Fruit fly (Drosophila melanogaster) whole organism, adult: ENCODE data around the gene Mo25.

Experiments
- CG11617 ChIP-seq: fragments of 200-800 bp; sonication (Bioruptor generic); optimal IDR thresholded peaks from 2 replicates; lab custom pipeline; 2017; ENCODE audit warnings: mild to moderate bottlenecking, missing biosample characterization, missing genetic modification reagents, missing genetic modification characterization
- CG12768 ChIP-seq: fragments of 200-800 bp; sonication (Bioruptor generic); optimal IDR thresholded peaks from 2 replicates; lab custom pipeline; 2017; ENCODE audit warnings: missing biosample characterization, missing genetic modification characterization, mild to moderate bottlenecking, moderate library complexity, missing genetic modification reagents
- CG14711 ChIP-seq: fragments of 200-800 bp; sonication (Bioruptor generic); optimal IDR thresholded peaks from 2 replicates; lab custom pipeline; 2018; ENCODE audit warnings: missing biosample characterization, mild to moderate bottlenecking, missing genetic modification characterization, moderate library complexity
- CG1620 ChIP-seq: fragments of 200-800 bp; sonication (Bioruptor generic); optimal IDR thresholded peaks from 2 replicates; lab custom pipeline; 2016; ENCODE audit warnings: missing biosample characterization, missing genetic modification characterization
- CG5204 ChIP-seq: fragments of 200-800 bp; sonication (Bioruptor generic); optimal IDR thresholded peaks from 2 replicates; lab custom pipeline; 2016; ENCODE audit warnings: missing biosample characterization, missing genetic modification characterization
- CG7045 ChIP-seq: fragments of 200-800 bp; sonication (Bioruptor generic); optimal IDR thresholded peaks from 2 replicates; lab custom pipeline; 2017; ENCODE audit warnings: missing biosample characterization, mild to moderate bottlenecking, missing genetic modification characterization
- CG7101 ChIP-seq: fragments of 200-800 bp; sonication (Bioruptor generic); optimal IDR thresholded peaks from 2 replicates; lab custom pipeline; 2018; ENCODE audit warnings: missing biosample characterization, mild to moderate bottlenecking, missing genetic modification characterization, moderate library complexity
- Clk ChIP-seq: fragments of 200-800 bp; sonication (Bioruptor generic); optimal IDR thresholded peaks from 2 replicates; lab custom pipeline; 2017; ENCODE audit warnings: missing biosample characterization, missing genetic modification characterization
- Crg-1 ChIP-seq: fragments of 200-800 bp; sonication (Bioruptor generic); optimal IDR thresholded peaks from 2 replicates; lab custom pipeline; 2016; ENCODE audit warnings: missing biosample characterization, missing genetic modification characterization
- Hr96 ChIP-seq: fragments of 200-800 bp; sonication (Bioruptor generic); optimal IDR thresholded peaks from 2 replicates; lab custom pipeline; 2016; ENCODE audit warnings: missing biosample characterization, missing genetic modification characterization
- Mnt ChIP-seq: fragments of 200-800 bp; sonication (Bioruptor generic); optimal IDR thresholded peaks from 2 replicates; lab custom pipeline; 2016; ENCODE audit warnings: missing biosample characterization, mild to moderate bottlenecking, missing genetic modification characterization
- bab1 ChIP-seq: fragments of 200-800 bp; sonication (Bioruptor generic); optimal IDR thresholded peaks from 3 replicates; lab custom pipeline; 2019; ENCODE audit warnings: missing biosample characterization, mild to moderate bottlenecking, missing genetic modification characterization, moderate library complexity
- cic ChIP-seq: fragments of 200-800 bp; sonication (Bioruptor generic); optimal IDR thresholded peaks from 2 replicates; lab custom pipeline; 2017; ENCODE audit warnings: missing biosample characterization, mild to moderate bottlenecking, missing genetic modification characterization, moderate library complexity
- cnc ChIP-seq, 2 experiments: fragments of >200 bp; optimal IDR thresholded peaks; 2 replicates each; lab custom pipeline; 2017
- kay ChIP-seq: fragments of 200-800 bp; sonication (Bioruptor generic); peaks from one replicate; lab custom pipeline; 2016; ENCODE audit warnings: missing biosample characterization, missing genetic modification characterization, borderline replicate concordance
- ovo ChIP-seq: fragments of 200-800 bp; sonication (Bioruptor generic); optimal IDR thresholded peaks from 2 replicates; lab custom pipeline; 2016; ENCODE audit warnings: missing biosample characterization, missing genetic modification characterization
- pad ChIP-seq: fragments of 200-800 bp; sonication (Bioruptor generic); optimal IDR thresholded peaks from 3 replicates; lab custom pipeline; 2017; ENCODE audit warnings: missing biosample characterization, missing genetic modification characterization, mild to moderate bottlenecking, moderate library complexity, missing genetic modification reagents
- tj ChIP-seq: fragments of 200-800 bp; sonication (Bioruptor generic); optimal IDR thresholded peaks from 3 replicates; lab custom pipeline; 2017; ENCODE audit warnings: missing biosample characterization, mild to moderate bottlenecking, missing genetic modification characterization, moderate library complexity
- toe ChIP-seq: fragments of 200-800 bp; sonication (Bioruptor generic); optimal IDR thresholded peaks from 2 replicates; lab custom pipeline; 2016; ENCODE audit warnings: missing biosample characterization, missing genetic modification characterization

The Mo25 gene

dm6 chr3L:16646865-16647459 lies 31.7 kb upstream of the Mo25 start:
- TF ChIP-seq CG5204 (GFP tag; lab: Kevin White, UChicago) (no peak), toe (GFP tag; lab: Kevin White, UChicago) (no peak)

- no peak for TF ChIP-seq Mnt (GFP tag; lab: Kevin White, UChicago)
- TF ChIP-seq CG5204 (GFP tag; lab: Kevin White, UChicago): no peak
- no peak for TF ChIP-seq CG12768 (GFP tag; lab: Kevin White, UChicago)
- TF ChIP-seq toe (GFP tag; lab: Kevin White, UChicago): no peak
- TF ChIP-seq pad (GFP tag; lab: Kevin White, UChicago): no peak
- no peak for TF ChIP-seq CG14711
Measured at dm6 chr3L:16645323-16645982, 30.2 kb upstream of the Mo25 start.

- TF ChIP-seq CG5204 (GFP tag; lab: Kevin White, UChicago): no peak
- no peak for TF ChIP-seq tj (GFP tag; lab: Kevin White, UChicago)
- TF ChIP-seq kay: peak; percentile 81
Measured at dm6 chr3L:16644505-16644904, 29.2 kb upstream of the Mo25 start.

dm6 chr3L:16642954-16643353 lies 27.7 kb upstream of the Mo25 start:
- TF ChIP-seq kay: no peak
- peak; percentile 82 for TF ChIP-seq tj (GFP tag; lab: Kevin White, UChicago)
- TF ChIP-seq Crg-1: no peak
- TF ChIP-seq Hr96: no peak
- TF ChIP-seq bab1 (GFP tag; lab: Kevin White, UChicago): peak; percentile 70
- no peak for TF ChIP-seq CG11617 (GFP tag; lab: Kevin White, UChicago)
- no peak for TF ChIP-seq CG12768 (GFP tag; lab: Kevin White, UChicago)

dm6 chr3L:16642088-16642507 lies 26.8 kb upstream of the Mo25 start:
- TF ChIP-seq ovo (GFP tag; lab: Kevin White, UChicago): no peak
- TF ChIP-seq bab1 (GFP tag; lab: Kevin White, UChicago): no peak
- no peak for TF ChIP-seq kay
- no peak for TF ChIP-seq Hr96
- TF ChIP-seq CG7045 (GFP tag; lab: Kevin White, UChicago): no peak
- no peak for TF ChIP-seq cic (GFP tag; lab: Kevin White, UChicago)
- TF ChIP-seq CG7101: no peak

- TF ChIP-seq pad (GFP tag; lab: Kevin White, UChicago) (no peak), CG12768 (GFP tag; lab: Kevin White, UChicago) (no peak), CG14711 (no peak), cic (GFP tag; lab: Kevin White, UChicago) (no peak), CG1620 (GFP tag; lab: Kevin White, UChicago) (no peak), kay (no peak), CG5204 (GFP tag; lab: Kevin White, UChicago) (no peak), CG7045 (GFP tag; lab: Kevin White, UChicago) (no peak), CG11617 (GFP tag; lab: Kevin White, UChicago) (no peak), cnc (optimal IDR thresholded peaks at IDR 0.05; lab: Kevin White, UChicago) (no peak), Clk (GFP tag; lab: Kevin White, UChicago) (no peak)
Measured at dm6 chr3L:16641094-16641493, 25.8 kb upstream of the Mo25 start.

dm6 chr3L:16640509-16641068 lies 25.3 kb upstream of the Mo25 start:
- TF ChIP-seq pad (GFP tag; lab: Kevin White, UChicago) (no peak), Clk (GFP tag; lab: Kevin White, UChicago) (no peak), CG7101 (no peak), bab1 (GFP tag; lab: Kevin White, UChicago) (no peak), CG7045 (GFP tag; lab: Kevin White, UChicago) (no peak), CG5204 (GFP tag; lab: Kevin White, UChicago) (no peak)

- TF ChIP-seq cnc (optimal IDR thresholded peaks at IDR 0.05; lab: Kevin White, UChicago) (no peak), Hr96 (no peak), CG11617 (GFP tag; lab: Kevin White, UChicago) (no peak), toe (GFP tag; lab: Kevin White, UChicago) (no peak)
Measured at dm6 chr3L:16638639-16639388, 23.5 kb upstream of the Mo25 start.
